Worm (Caenorhabditis elegans) whole organism, mixed stage, embryonic: ENCODE measurements around the gene F08B4.8.

ENCODE experiments used
- bed-3 ChIP-seq: fragments of 200-800 bp; sonication (Bioruptor generic); optimal IDR thresholded peaks from 3 replicates; lab custom pipeline; 2018; ENCODE audit warnings: mild to moderate bottlenecking, missing genetic modification characterization, moderate library complexity, missing compliant biosample characterization
- blmp-1 ChIP-seq: fragments of 150-350 bp; optimal IDR thresholded peaks from 2 replicates; lab custom pipeline; 2014; ENCODE audit warnings: missing biosample characterization, missing genetic modification characterization
- ceh-39 ChIP-seq: fragments of 150-350 bp; optimal IDR thresholded peaks from 2 replicates; lab custom pipeline; 2014; ENCODE audit warnings: missing biosample characterization, missing genetic modification characterization
- ceh-83 ChIP-seq: fragments of 200-800 bp; sonication (Bioruptor generic); optimal IDR thresholded peaks from 2 replicates; lab custom pipeline; 2018; ENCODE audit warnings: mild to moderate bottlenecking, missing genetic modification characterization, missing compliant biosample characterization
- ces-1 ChIP-seq: fragments of 150-350 bp; optimal IDR thresholded peaks from 2 replicates; lab custom pipeline; 2014; ENCODE audit warnings: missing biosample characterization, missing genetic modification reagents, missing genetic modification characterization
- drap-1 ChIP-seq: fragments of 200-800 bp; sonication (Bioruptor generic); optimal IDR thresholded peaks from 3 replicates; lab custom pipeline; 2018; ENCODE audit warnings: mild to moderate bottlenecking, missing genetic modification characterization, missing compliant biosample characterization
- elt-1 ChIP-seq: sonication (generic microtip); optimal IDR thresholded peaks from 2 replicates; lab custom pipeline; 2017; ENCODE audit warnings: missing genetic modification characterization, mild to moderate bottlenecking, missing compliant biosample characterization, antibody characterized with exemption, moderate library complexity, borderline replicate concordance; ENCODE audit not compliant: insufficient read depth
- elt-3 ChIP-seq: fragments of 150-350 bp; optimal IDR thresholded peaks from 2 replicates; lab custom pipeline; 2014; ENCODE audit warnings: missing biosample characterization, missing genetic modification characterization
- ham-2 ChIP-seq: fragments of 200-800 bp; sonication (Bioruptor generic); optimal IDR thresholded peaks from 2 replicates; lab custom pipeline; 2018; ENCODE audit warnings: mild to moderate bottlenecking, missing genetic modification characterization, missing compliant biosample characterization
- hlh-1 ChIP-seq: fragments of 150-350 bp; optimal IDR thresholded peaks from 2 replicates; lab custom pipeline; 2014; ENCODE audit warnings: missing biosample characterization, missing genetic modification reagents, missing genetic modification characterization
- lin-13 ChIP-seq: fragments of 150-350 bp; optimal IDR thresholded peaks from 2 replicates; lab custom pipeline; 2014; ENCODE audit warnings: missing biosample characterization, missing genetic modification characterization
- lsy-2 ChIP-seq: fragments of 150-350 bp; optimal IDR thresholded peaks from 2 replicates; lab custom pipeline; 2014; ENCODE audit warnings: missing biosample characterization, missing genetic modification characterization
- mab-5 ChIP-seq: fragments of 150-350 bp; optimal IDR thresholded peaks from 2 replicates; lab custom pipeline; 2014; ENCODE audit warnings: missing biosample characterization, missing genetic modification characterization
- mep-1 ChIP-seq: fragments of 150-350 bp; optimal IDR thresholded peaks from 2 replicates; lab custom pipeline; 2017; ENCODE audit warnings: missing biosample characterization, missing genetic modification reagents, missing genetic modification characterization, inconsistent platforms
- mls-2 ChIP-seq: sonication (generic microtip); optimal IDR thresholded peaks from 2 replicates; lab custom pipeline; 2016; ENCODE audit warnings: mild to moderate bottlenecking, missing genetic modification characterization, moderate library complexity, missing compliant biosample characterization
- nhr-12 ChIP-seq: fragments of 150-350 bp; optimal IDR thresholded peaks from 2 replicates; lab custom pipeline; 2014; ENCODE audit warnings: missing biosample characterization, missing genetic modification characterization
- nhr-76 ChIP-seq: sonication (generic microtip); optimal IDR thresholded peaks from 2 replicates; lab custom pipeline; 2017; ENCODE audit warnings: missing biosample characterization, missing genetic modification characterization
- pha-4 ChIP-seq: fragments of 150-350 bp; optimal IDR thresholded peaks from 2 replicates; lab custom pipeline; 2018; ENCODE audit warnings: missing biosample characterization, missing genetic modification reagents, missing genetic modification characterization
- snpc-4 ChIP-seq: fragments of 150-350 bp; optimal IDR thresholded peaks from 2 replicates; lab custom pipeline; 2014; ENCODE audit warnings: missing biosample characterization, missing genetic modification characterization
- sptf-1 ChIP-seq: sonication (generic microtip); optimal IDR thresholded peaks from 2 replicates; lab custom pipeline; 2017; ENCODE audit warnings: mild to moderate bottlenecking, missing genetic modification characterization, moderate library complexity, missing compliant biosample characterization
- unc-120 ChIP-seq: sonication (generic microtip); optimal IDR thresholded peaks from 2 replicates; lab custom pipeline; 2017; ENCODE audit warnings: missing genetic modification characterization, missing compliant biosample characterization; ENCODE audit not compliant: poor library complexity, severe bottlenecking
- unc-39 ChIP-seq: fragments of 150-350 bp; optimal IDR thresholded peaks from 2 replicates; lab custom pipeline; 2014; ENCODE audit warnings: missing biosample characterization, missing genetic modification characterization
- zip-8 ChIP-seq: fragments of 150-350 bp; optimal IDR thresholded peaks from 2 replicates; lab custom pipeline; 2014; ENCODE audit warnings: missing biosample characterization, missing genetic modification characterization
- ztf-11 ChIP-seq: fragments of 150-350 bp; optimal IDR thresholded peaks from 2 replicates; lab custom pipeline; 2014; ENCODE audit warnings: missing biosample characterization, missing genetic modification characterization

The F08B4.8 gene

ce11 chrIV:8723720-8724119, 46.3 kb downstream of the F08B4.8 start, which contains the start of gene F21D5.9:
F21D5.9 (plus strand) TSS chrIV:8724020.
- no peak for TF ChIP-seq bed-3
- TF ChIP-seq zip-8 (tag; lab: Kevin White, UChicago): no peak
- TF ChIP-seq drap-1: no peak
- no peak for TF ChIP-seq elt-3 (tag; lab: Kevin White, UChicago)
- no peak for TF ChIP-seq unc-120 (tag; lab: Kevin White, UChicago)
- TF ChIP-seq ztf-11 (tag; lab: Kevin White, UChicago): no peak
- no peak for TF ChIP-seq mab-5 (tag; lab: Kevin White, UChicago)
- TF ChIP-seq ceh-83 (GFP tag; lab: Kevin White, UChicago): no peak
- TF ChIP-seq nhr-76: no peak
- TF ChIP-seq ces-1 (GFP tag; lab: Kevin White, UChicago): no peak
- no peak for TF ChIP-seq hlh-1

ce11 chrIV:8724907-8725306, 47.5 kb downstream of the F08B4.8 start:
- TF ChIP-seq blmp-1: no peak
- TF ChIP-seq unc-120 (tag; lab: Kevin White, UChicago): no peak
- TF ChIP-seq ztf-11 (tag; lab: Kevin White, UChicago): no peak
- no peak for TF ChIP-seq mls-2 (tag; lab: Kevin White, UChicago)
- no peak for TF ChIP-seq ceh-83 (GFP tag; lab: Kevin White, UChicago)
- no peak for TF ChIP-seq ceh-39 (tag; lab: Kevin White, UChicago)
- no peak for TF ChIP-seq lsy-2
- no peak for TF ChIP-seq unc-39
- no peak for TF ChIP-seq lin-13
- no peak for TF ChIP-seq mep-1
- TF ChIP-seq ham-2 (GFP tag; lab: Kevin White, UChicago): no peak
- no peak for TF ChIP-seq mab-5 (tag; lab: Kevin White, UChicago)
- TF ChIP-seq pha-4: no peak
- TF ChIP-seq zip-8 (tag; lab: Kevin White, UChicago): no peak

ce11 chrIV:8725345-8725744, 47.9 kb downstream of the F08B4.8 start, which contains the start of gene pgm-3:
pgm-3 (plus strand) TSS chrIV:8725722.
- TF ChIP-seq ceh-83 (GFP tag; lab: Kevin White, UChicago) (no peak), elt-1 (tag; lab: Kevin White, UChicago) (no peak), elt-3 (tag; lab: Kevin White, UChicago) (no peak), nhr-76 (no peak), sptf-1 (tag; lab: Kevin White, UChicago) (no peak), nhr-12 (tag; lab: Kevin White, UChicago) (no peak), snpc-4 (tag; lab: Kevin White, UChicago) (no peak), hlh-1 (no peak), ceh-39 (tag; lab: Kevin White, UChicago) (no peak)
